Worm (Caenorhabditis elegans): Measurements from ENCODE around the gene gspd-1.

DNA sequence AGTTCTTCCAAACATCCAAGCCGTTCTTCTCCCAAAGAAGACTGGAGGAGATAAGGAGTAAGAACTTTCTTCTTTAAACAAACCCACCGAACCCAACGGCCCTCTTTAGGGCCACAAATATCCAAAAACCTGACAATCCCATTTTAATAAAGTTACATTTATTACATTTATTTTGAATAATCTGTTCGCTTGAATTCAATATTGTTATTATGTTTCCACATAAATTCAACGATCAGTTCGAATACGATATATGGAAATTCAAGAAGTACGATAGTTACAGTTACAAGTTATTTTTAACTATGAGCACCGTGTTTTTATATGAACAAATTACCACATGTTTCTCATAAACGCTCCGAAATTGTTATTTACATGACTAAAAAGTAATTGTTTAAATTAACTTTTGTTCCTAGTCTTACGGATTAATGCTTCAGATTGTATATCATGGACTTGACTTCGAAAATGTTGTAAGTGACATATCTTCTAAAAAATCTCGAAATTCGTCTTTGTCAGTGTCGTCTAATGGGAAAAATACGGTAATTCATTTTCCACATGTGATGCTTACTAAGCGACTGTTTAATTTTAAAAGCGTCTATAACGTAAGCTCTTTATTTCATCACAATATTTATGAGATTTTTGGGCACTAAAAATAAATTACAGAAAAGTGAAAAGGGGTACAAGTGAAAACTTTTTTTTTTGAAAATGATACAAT is 23.7 kb downstream of the gspd-1 start:
- no peak for TF ChIP-seq lin-39 (tag; optimal IDR thresholded peaks at IDR 0.05)
- TF ChIP-seq lin-11 (tag; optimal IDR thresholded peaks at IDR 0.05): no peak
- no peak for TF ChIP-seq nhr-11 (tag; optimal IDR thresholded peaks at IDR 0.05)
- TF ChIP-seq nhr-237 (tag; optimal IDR thresholded peaks at IDR 0.05): no peak
- no peak for TF ChIP-seq elt-1 (tag; optimal IDR thresholded peaks at IDR 0.05)
- TF ChIP-seq egl-27 (tag; optimal IDR thresholded peaks at IDR 0.05): no peak
- TF ChIP-seq ztf-11 (tag; optimal IDR thresholded peaks at IDR 0.05): no peak

Data from whole organism, L2 larva.